Worm (Caenorhabditis elegans): ENCODE measurements around the gene Y53G8AL.1.

ce11 chrIII:3185232-3185631, 47.7 kb upstream of the Y53G8AL.1 start:
- TF ChIP-seq ama-1 (optimal IDR thresholded peaks at IDR 0.05) (no peak), aha-1 (tag) (no peak), unc-62 (GFP tag; optimal IDR thresholded peaks at IDR 0.05 in 1 of 2) (no peak), unc-62 (tag; optimal IDR thresholded peaks at IDR 0.05) (no peak), lin-15B (tag; optimal IDR thresholded peaks at IDR 0.05) (no peak), lir-3 (tag; optimal IDR thresholded peaks at IDR 0.05) (no peak), tra-1 (GFP tag; IDR thresholded peaks at IDR 0.05) (no peak), daf-8 (GFP tag; IDR thresholded peaks at IDR 0.05) (no peak), mdl-1 (tag; optimal IDR thresholded peaks at IDR 0.05) (no peak), egl-27 (tag; optimal IDR thresholded peaks at IDR 0.05) (no peak), dve-1 (tag; optimal IDR thresholded peaks at IDR 0.05; ENCODE audit: insufficient read depth) (no peak), daf-12 (tag; optimal IDR thresholded peaks at IDR 0.05) (no peak), mep-1 (tag; optimal IDR thresholded peaks at IDR 0.05) (no peak)

Measured in whole organism, L4 larva.